Worm (Caenorhabditis elegans): Measurements from ENCODE around the gene srd-48.

Gene srd-48

DNA sequence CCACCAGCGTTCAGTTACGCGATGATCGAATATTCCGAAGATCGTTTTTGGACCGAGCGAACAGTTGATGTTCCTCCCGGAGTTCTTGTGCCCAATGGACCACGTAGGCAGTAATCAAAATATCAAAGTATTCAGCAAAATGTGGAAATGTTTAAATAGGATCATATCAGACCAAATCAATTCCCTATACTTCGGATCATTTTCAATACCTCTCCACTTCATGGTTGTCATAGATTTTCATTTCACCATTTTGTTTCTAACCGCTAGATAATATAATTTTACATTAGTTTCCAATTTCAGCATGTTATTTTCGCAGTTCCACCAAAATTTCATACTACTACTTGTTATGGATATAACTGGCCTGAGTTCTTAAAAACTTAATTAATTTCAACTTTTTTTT lies 18.3 kb upstream of the srd-48 start:
- no peak for TF ChIP-seq mep-1 (tag; optimal IDR thresholded peaks at IDR 0.05)
- TF ChIP-seq fkh-8 (tag; optimal IDR thresholded peaks at IDR 0.05), result no peak
- TF ChIP-seq hpl-2 (GFP tag; optimal IDR thresholded peaks at IDR 0.05), result no peak
- TF ChIP-seq mab-9 (GFP tag; IDR thresholded peaks at IDR 0.05), result no peak
- no peak for TF ChIP-seq ceh-8 (GFP tag; optimal IDR thresholded peaks at IDR 0.05)
- no peak for TF ChIP-seq irx-1 (tag; optimal IDR thresholded peaks at IDR 0.05)
- TF ChIP-seq unc-98 (GFP tag; IDR thresholded peaks at IDR 0.05), result no peak
- no peak for TF ChIP-seq aly-2 (tag; optimal IDR thresholded peaks at IDR 0.05)
- TF ChIP-seq Y116A8C.19 (tag; optimal IDR thresholded peaks at IDR 0.05; ENCODE audit: borderline replicate concordance), result no peak
- TF ChIP-seq unc-86 (tag; optimal IDR thresholded peaks at IDR 0.05), result no peak
- TF ChIP-seq jun-1 (tag; optimal IDR thresholded peaks at IDR 0.05), result no peak
- TF ChIP-seq C04F5.9 (tag; optimal IDR thresholded peaks at IDR 0.05), result no peak
- no peak for TF ChIP-seq snu-23 (GFP tag; optimal IDR thresholded peaks at IDR 0.05)
- TF ChIP-seq skn-1 (tag; optimal IDR thresholded peaks at IDR 0.05), result no peak
- no peak for TF ChIP-seq nhr-77 (tag; optimal IDR thresholded peaks at IDR 0.05)

DNA sequence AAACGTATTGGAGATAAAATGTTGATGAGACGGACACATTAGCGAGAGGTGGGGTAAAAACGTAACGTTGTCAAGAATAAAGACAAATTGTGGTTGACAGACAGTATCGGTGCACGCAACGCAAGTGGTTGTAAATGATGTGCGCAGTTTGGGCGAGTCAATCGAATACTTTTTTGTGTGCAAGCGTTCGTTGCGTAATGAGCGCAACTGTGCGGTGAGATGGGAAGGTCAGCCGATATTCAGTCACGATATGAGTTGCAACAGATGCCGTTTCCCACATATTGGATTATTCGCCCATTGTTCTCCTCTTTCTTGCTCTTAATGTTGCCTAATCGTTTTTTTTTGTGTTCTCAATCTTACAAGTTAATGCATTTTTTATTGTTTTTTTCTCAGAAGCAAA lies 15.2 kb upstream of the srd-48 start, which contains the start of gene ceh-40:
ceh-40 (minus strand) TSS at position 41 of the 400 bp plus-strand sequence.
- no peak for TF ChIP-seq jun-1 (tag; optimal IDR thresholded peaks at IDR 0.05)
- TF ChIP-seq irx-1 (tag; optimal IDR thresholded peaks at IDR 0.05), result no peak
- TF ChIP-seq nhr-84 (tag; optimal IDR thresholded peaks at IDR 0.05), result no peak
- TF ChIP-seq ztf-11 (tag; optimal IDR thresholded peaks at IDR 0.05), result no peak
- no peak for TF ChIP-seq egl-27 (tag; optimal IDR thresholded peaks at IDR 0.05)
- no peak for TF ChIP-seq nhr-11 (tag; optimal IDR thresholded peaks at IDR 0.05)
- TF ChIP-seq nhr-71 (tag; optimal IDR thresholded peaks at IDR 0.05), result no peak
- TF ChIP-seq ama-1 (optimal IDR thresholded peaks at IDR 0.05), result no peak
- no peak for TF ChIP-seq ztf-4 (tag; optimal IDR thresholded peaks at IDR 0.05)
- TF ChIP-seq hlh-4 (tag; optimal IDR thresholded peaks at IDR 0.05), result no peak
- TF ChIP-seq C34B4.2 (tag; optimal IDR thresholded peaks at IDR 0.05), result no peak
- TF ChIP-seq lin-35 (GFP tag; optimal IDR thresholded peaks at IDR 0.05), result no peak
- no peak for TF ChIP-seq fkh-4 (tag; optimal IDR thresholded peaks at IDR 0.05; ENCODE audit: borderline replicate concordance)
- no peak for TF ChIP-seq fos-1 (tag; optimal IDR thresholded peaks at IDR 0.05)
- TF ChIP-seq hlh-17 (GFP tag; optimal IDR thresholded peaks at IDR 0.05; ENCODE audit: borderline replicate concordance), result no peak

DNA sequence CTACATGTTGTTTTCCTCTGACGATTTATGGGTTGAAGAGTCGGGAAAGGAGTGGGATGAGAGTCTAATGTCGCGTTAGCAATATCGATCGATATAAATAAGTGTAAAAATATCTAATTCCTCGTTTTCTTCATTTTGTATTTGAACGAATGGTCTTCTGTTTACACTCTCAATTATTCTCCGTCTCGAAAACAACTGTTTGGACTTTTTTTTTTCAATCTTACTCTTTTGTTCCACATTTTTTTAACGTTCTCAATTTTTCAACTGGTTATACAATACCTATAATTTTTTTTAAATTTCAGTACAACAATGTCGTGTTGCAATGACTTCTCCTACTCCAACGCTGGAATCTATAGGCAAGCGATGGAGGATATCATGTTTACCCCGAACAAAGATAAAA lies 14.6 kb upstream of the srd-48 start, which contains the start of gene F17A2.13:
F17A2.13 (plus strand) TSS at position 301 of the 400 bp plus-strand sequence.
- TF ChIP-seq lin-39 (tag; optimal IDR thresholded peaks at IDR 0.05), result no peak
- no peak for TF ChIP-seq ztf-4 (tag; optimal IDR thresholded peaks at IDR 0.05)
- TF ChIP-seq egl-13 (tag; optimal IDR thresholded peaks at IDR 0.05), result no peak
- TF ChIP-seq nhr-47 (tag; optimal IDR thresholded peaks at IDR 0.05), result no peak
- TF ChIP-seq swsn-7 (tag; optimal IDR thresholded peaks at IDR 0.05), result no peak
- no peak for TF ChIP-seq aly-2 (tag; optimal IDR thresholded peaks at IDR 0.05)
- no peak for TF ChIP-seq pqm-1 (tag; optimal IDR thresholded peaks at IDR 0.05)
- TF ChIP-seq ceh-63 (GFP tag; optimal IDR thresholded peaks at IDR 0.05), result no peak
- TF ChIP-seq tlp-1 (tag; optimal IDR thresholded peaks at IDR 0.05), result no peak
- no peak for TF ChIP-seq rnt-1 (tag; optimal IDR thresholded peaks at IDR 0.05)

DNA sequence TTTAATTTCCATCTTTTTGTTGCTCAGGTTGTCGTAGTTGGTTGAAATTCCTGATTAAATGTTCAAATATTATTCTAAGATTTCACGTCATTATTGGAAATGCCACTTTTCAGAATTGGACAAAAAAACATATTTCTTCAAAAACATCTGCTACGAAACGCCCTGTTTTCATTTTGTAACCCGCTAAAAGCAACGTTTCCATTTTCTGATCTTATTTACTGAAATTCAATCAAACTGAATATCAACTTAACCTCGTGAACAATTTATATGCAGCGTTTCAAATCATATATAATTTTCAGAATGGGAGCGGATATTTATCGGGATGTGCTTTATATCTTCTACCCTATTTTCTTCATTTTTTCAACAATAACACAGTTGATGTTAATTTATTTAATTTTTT lies 12.5 kb upstream of the srd-48 start, which contains the start of gene srd-40:
srd-40 (plus strand) TSS at position 301 of the 400 bp plus-strand sequence.
- TF ChIP-seq hlh-4 (tag; optimal IDR thresholded peaks at IDR 0.05) (peak; percentile 19), efl-1 (optimal IDR thresholded peaks at IDR 0.05) (no peak), efl-1 (GFP tag; optimal IDR thresholded peaks at IDR 0.05 in 1 of 2) (no peak), fkh-8 (tag; optimal IDR thresholded peaks at IDR 0.05) (peak; percentile 44)
